Fruit fly (Drosophila melanogaster) whole organism, embryonic: Measurements from ENCODE around the gene CG45100.

Experiments used
- CG10147 ChIP-seq: fragments of 200-800 bp; sonication (Bioruptor generic); optimal IDR thresholded peaks from 2 replicates; lab custom pipeline; 2019; ENCODE audit warnings: missing biosample characterization, mild to moderate bottlenecking, missing genetic modification characterization, moderate library complexity
- CG10431 ChIP-seq: fragments of 200-800 bp; sonication (Bioruptor generic); optimal IDR thresholded peaks from 3 replicates; lab custom pipeline; 2018; ENCODE audit warnings: missing biosample characterization, mild to moderate bottlenecking, missing genetic modification characterization
- CG10543 ChIP-seq: fragments of 200-800 bp; sonication (Bioruptor generic); optimal IDR thresholded peaks from 3 replicates; lab custom pipeline; 2017; ENCODE audit warnings: missing biosample characterization, mild to moderate bottlenecking, missing genetic modification characterization, moderate library complexity
- CG10654 ChIP-seq: fragments of 200-800 bp; sonication (Bioruptor generic); optimal IDR thresholded peaks from 2 replicates; lab custom pipeline; 2016; ENCODE audit warnings: missing biosample characterization, missing genetic modification characterization
- CG11696 ChIP-seq: fragments of 200-800 bp; sonication (Bioruptor generic); IDR thresholded peaks from 2 replicates; pipeline ENCODE4 v1.3.6; 2022; ENCODE audit warnings: missing biosample characterization, missing genetic modification characterization
- CG12942 ChIP-seq: fragments of 200-800 bp; sonication (Bioruptor generic); optimal IDR thresholded peaks from 3 replicates; lab custom pipeline; 2016; ENCODE audit warnings: missing biosample characterization, missing genetic modification characterization
- CG15601 ChIP-seq: fragments of 200-800 bp; sonication (Bioruptor generic); optimal IDR thresholded peaks from 3 replicates; lab custom pipeline; 2019; ENCODE audit warnings: missing biosample characterization, mild to moderate bottlenecking, missing genetic modification characterization, moderate library complexity
- CG16815 ChIP-seq: fragments of 200-800 bp; sonication (Bioruptor generic); optimal IDR thresholded peaks from 3 replicates; lab custom pipeline; 2017; ENCODE audit warnings: missing biosample characterization, mild to moderate bottlenecking, missing genetic modification characterization
- CG17361 ChIP-seq: fragments of 200-800 bp; sonication (Bioruptor generic); IDR thresholded peaks from 3 replicates; pipeline ENCODE4 v1.3.6; 2022; ENCODE audit warnings: missing biosample characterization, missing genetic modification characterization
- CG17829 ChIP-seq: fragments of 200-800 bp; optimal IDR thresholded peaks from 2 replicates; lab custom pipeline; 2019; ENCODE audit warnings: missing biosample characterization, mild to moderate bottlenecking, missing genetic modification characterization, moderate library complexity
- CG2712 ChIP-seq: fragments of 200-800 bp; optimal IDR thresholded peaks from 3 replicates; lab custom pipeline; 2019; ENCODE audit warnings: missing biosample characterization, mild to moderate bottlenecking, missing genetic modification characterization, moderate library complexity
- CG3281 ChIP-seq: fragments of 200-800 bp; sonication (Bioruptor generic); optimal IDR thresholded peaks from 3 replicates; lab custom pipeline; 2017; ENCODE audit warnings: missing biosample characterization, mild to moderate bottlenecking, missing genetic modification characterization
- CG34422 ChIP-seq: fragments of 200-800 bp; sonication (Bioruptor generic); IDR thresholded peaks from 3 replicates; pipeline ENCODE4 v1.3.6; 2022; ENCODE audit warnings: missing biosample characterization, missing genetic modification characterization
- CG4282 ChIP-seq: fragments of 200-800 bp; sonication (Bioruptor generic); optimal IDR thresholded peaks from 2 replicates; lab custom pipeline; 2016; ENCODE audit warnings: missing biosample characterization, missing genetic modification characterization
- CG4328 ChIP-seq: fragments of 200-800 bp; sonication (Bioruptor generic); optimal IDR thresholded peaks from 3 replicates; lab custom pipeline; 2017; ENCODE audit warnings: missing biosample characterization, missing genetic modification reagents, missing genetic modification characterization
- CG4424 ChIP-seq: fragments of 200-800 bp; sonication (Bioruptor generic); optimal IDR thresholded peaks from 3 replicates; lab custom pipeline; 2016; ENCODE audit warnings: missing biosample characterization, missing genetic modification characterization
- CG6175 ChIP-seq: fragments of 200-800 bp; sonication (Bioruptor generic); IDR thresholded peaks from 3 replicates; pipeline ENCODE4 v1.3.6; 2022; ENCODE audit warnings: missing biosample characterization, missing genetic modification characterization
- CG8089 ChIP-seq: fragments of 200-800 bp; sonication (Bioruptor generic); optimal IDR thresholded peaks from 3 replicates; lab custom pipeline; 2016; ENCODE audit warnings: missing biosample characterization, missing genetic modification characterization
- CG9797 ChIP-seq: fragments of 200-800 bp; sonication (Bioruptor generic); optimal IDR thresholded peaks from 3 replicates; lab custom pipeline; 2018; ENCODE audit warnings: missing biosample characterization, mild to moderate bottlenecking, missing genetic modification characterization
- CG9817 ChIP-seq: fragments of 200-800 bp; sonication (Bioruptor generic); optimal IDR thresholded peaks from 2 replicates; lab custom pipeline; 2018; ENCODE audit warnings: missing biosample characterization, mild to moderate bottlenecking, missing genetic modification characterization, moderate library complexity
- CkIIα-i1 ChIP-seq: fragments of 200-800 bp; sonication (Bioruptor generic); IDR thresholded peaks from 2 replicates; pipeline ENCODE4 v1.3.6; 2022; ENCODE audit warnings: missing biosample characterization, missing genetic modification characterization
- D19A ChIP-seq: fragments of 200-800 bp; optimal IDR thresholded peaks from 3 replicates; lab custom pipeline; 2019; ENCODE audit warnings: missing biosample characterization, mild to moderate bottlenecking, missing genetic modification characterization, moderate library complexity
- Dip2 ChIP-seq: fragments of 200-800 bp; sonication (Bioruptor generic); IDR thresholded peaks from 2 replicates; pipeline ENCODE4 v1.3.6; 2022; ENCODE audit warnings: missing biosample characterization, missing genetic modification characterization
- Dp ChIP-seq: fragments of 200-800 bp; sonication (Bioruptor generic); optimal IDR thresholded peaks from 2 replicates; lab custom pipeline; 2018; ENCODE audit warnings: missing biosample characterization, mild to moderate bottlenecking, missing genetic modification characterization, moderate library complexity
- E2f2 ChIP-seq: fragments of 200-800 bp; sonication (Bioruptor generic); IDR thresholded peaks from 2 replicates; pipeline ENCODE4 v1.3.6; 2022; ENCODE audit warnings: missing biosample characterization, missing genetic modification characterization
- Ets65A ChIP-seq: fragments of 200-800 bp; sonication (Bioruptor generic); peaks from one replicate; lab custom pipeline; 2016; ENCODE audit warnings: missing biosample characterization, missing genetic modification characterization
- Fer3 ChIP-seq: fragments of 200-800 bp; sonication (Bioruptor generic); optimal IDR thresholded peaks from 2 replicates; lab custom pipeline; 2018; ENCODE audit warnings: missing biosample characterization, mild to moderate bottlenecking, missing genetic modification characterization, moderate library complexity
- HLH54F ChIP-seq: fragments of 200-800 bp; sonication (Bioruptor generic); optimal IDR thresholded peaks from 3 replicates; lab custom pipeline; 2016; ENCODE audit warnings: missing biosample characterization, missing genetic modification characterization
- Hr51 ChIP-seq, 2 experiments: fragments of 200-800 bp; sonication (Bioruptor generic); optimal IDR thresholded peaks; 2 replicates in 1 of 2; 3 replicates in 1 of 2; lab custom pipeline; 2016 to 2018; ENCODE audit warnings: missing biosample characterization in 2 of 2, missing genetic modification characterization in 2 of 2, mild to moderate bottlenecking in 1 of 2, moderate library complexity in 1 of 2
- Med ChIP-seq: fragments of 200-800 bp; sonication (Bioruptor generic); peaks from one replicate; lab custom pipeline; 2016; ENCODE audit warnings: missing biosample characterization, missing genetic modification characterization, mild to moderate bottlenecking, inconsistent platforms, moderate library complexity
- NFAT ChIP-seq: fragments of 200-800 bp; sonication (Bioruptor generic); IDR thresholded peaks from 2 replicates; pipeline ENCODE4 v1.3.6; 2022; ENCODE audit warnings: missing biosample characterization, missing genetic modification characterization
- NfI ChIP-seq: fragments of 200-800 bp; sonication (Bioruptor generic); optimal IDR thresholded peaks from 3 replicates; lab custom pipeline; 2018; ENCODE audit warnings: missing biosample characterization, mild to moderate bottlenecking, missing genetic modification characterization, moderate library complexity
- Oli ChIP-seq: fragments of 200-800 bp; sonication (Bioruptor generic); optimal IDR thresholded peaks from 2 replicates; lab custom pipeline; 2018; ENCODE audit warnings: missing biosample characterization, mild to moderate bottlenecking, missing genetic modification characterization, moderate library complexity
- cwo ChIP-seq: fragments of 200-800 bp; sonication (Bioruptor generic); optimal IDR thresholded peaks from 3 replicates; lab custom pipeline; 2017; ENCODE audit warnings: missing biosample characterization, missing genetic modification characterization, mild to moderate bottlenecking, moderate library complexity, missing genetic modification reagents
- ewg ChIP-seq: fragments of 200-800 bp; sonication (Bioruptor generic); optimal IDR thresholded peaks from 3 replicates; lab custom pipeline; 2017; ENCODE audit warnings: mild to moderate bottlenecking, missing biosample characterization, missing genetic modification reagents, missing genetic modification characterization
- ftz-f1 ChIP-seq: fragments of 200-800 bp; sonication (Bioruptor generic); optimal IDR thresholded peaks from 2 replicates; lab custom pipeline; 2016; ENCODE audit warnings: missing biosample characterization, missing genetic modification characterization
- gcm ChIP-seq: fragments of 200-800 bp; sonication (Bioruptor generic); optimal IDR thresholded peaks from 2 replicates; lab custom pipeline; 2019; ENCODE audit warnings: missing biosample characterization, mild to moderate bottlenecking, missing genetic modification characterization, moderate library complexity
- lbe ChIP-seq: fragments of 200-800 bp; sonication (Bioruptor generic); optimal IDR thresholded peaks from 2 replicates; lab custom pipeline; 2016; ENCODE audit warnings: missing biosample characterization, mild to moderate bottlenecking, missing genetic modification characterization
- oc ChIP-seq: fragments of 200-800 bp; sonication (Bioruptor generic); optimal IDR thresholded peaks from 2 replicates; lab custom pipeline; 2018; ENCODE audit warnings: missing biosample characterization, mild to moderate bottlenecking, missing genetic modification characterization, moderate library complexity
- otp ChIP-seq: fragments of 200-800 bp; sonication (Bioruptor generic); IDR thresholded peaks from 3 replicates; pipeline ENCODE4, ENCODE4 v1.3.6; 2022; ENCODE audit warnings: missing biosample characterization, missing genetic modification characterization
- phol ChIP-seq: fragments of 200-800 bp; sonication (Bioruptor generic); optimal IDR thresholded peaks from 3 replicates; lab custom pipeline; 2018; ENCODE audit warnings: missing biosample characterization, mild to moderate bottlenecking, missing genetic modification characterization, moderate library complexity
- prd ChIP-seq, 3 experiments: fragments of >200 bp in 2 of 3; fragments of 200-800 bp in 1 of 3; sonication (Bioruptor generic) in 1 of 3; optimal IDR thresholded peaks in 2 of 3; IDR thresholded peaks in 1 of 3; 2 replicates in 2 of 3; 3 replicates in 1 of 3; pipeline versions ENCODE4 v1.3.6 to Lab custom; 2017 to 2022; ENCODE audit warnings: missing biosample characterization in 1 of 3, missing genetic modification characterization in 1 of 3
- rib ChIP-seq: fragments of 200-800 bp; sonication (Bioruptor generic); IDR thresholded peaks from 2 replicates; pipeline ENCODE4 v1.3.6; 2022; ENCODE audit warnings: missing biosample characterization, missing genetic modification characterization
- sim ChIP-seq: fragments of 200-800 bp; sonication (Bioruptor generic); IDR thresholded peaks from 2 replicates; pipeline ENCODE4 v1.3.6; 2022; ENCODE audit warnings: missing biosample characterization, missing genetic modification characterization
- sug ChIP-seq: fragments of 200-800 bp; optimal IDR thresholded peaks from 2 replicates; lab custom pipeline; 2019; ENCODE audit warnings: missing biosample characterization, mild to moderate bottlenecking, missing genetic modification characterization, moderate library complexity
- trh ChIP-seq: fragments of 200-800 bp; sonication (Bioruptor generic); optimal IDR thresholded peaks from 2 replicates; lab custom pipeline; 2016; ENCODE audit warnings: missing biosample characterization, missing genetic modification characterization
- tup ChIP-seq: fragments of 200-800 bp; sonication (Bioruptor generic); optimal IDR thresholded peaks from 2 replicates; lab custom pipeline; 2016; ENCODE audit warnings: missing biosample characterization, mild to moderate bottlenecking, missing genetic modification characterization, moderate library complexity
- wor ChIP-seq: fragments of 200-800 bp; sonication (Bioruptor generic); IDR thresholded peaks from 2 replicates; pipeline ENCODE4 v1.3.6; 2022; ENCODE audit warnings: missing biosample characterization, missing genetic modification characterization
- zf30C ChIP-seq: fragments of 200-800 bp; sonication (Bioruptor generic); optimal IDR thresholded peaks from 3 replicates; lab custom pipeline; 2018; ENCODE audit warnings: missing biosample characterization, mild to moderate bottlenecking, missing genetic modification characterization
- zfh1 ChIP-seq: fragments of 200-800 bp; sonication (Bioruptor generic); IDR thresholded peaks from 3 replicates; pipeline ENCODE4 v1.3.6; 2022; ENCODE audit warnings: missing biosample characterization, missing genetic modification characterization

Gene CG45100

DNA sequence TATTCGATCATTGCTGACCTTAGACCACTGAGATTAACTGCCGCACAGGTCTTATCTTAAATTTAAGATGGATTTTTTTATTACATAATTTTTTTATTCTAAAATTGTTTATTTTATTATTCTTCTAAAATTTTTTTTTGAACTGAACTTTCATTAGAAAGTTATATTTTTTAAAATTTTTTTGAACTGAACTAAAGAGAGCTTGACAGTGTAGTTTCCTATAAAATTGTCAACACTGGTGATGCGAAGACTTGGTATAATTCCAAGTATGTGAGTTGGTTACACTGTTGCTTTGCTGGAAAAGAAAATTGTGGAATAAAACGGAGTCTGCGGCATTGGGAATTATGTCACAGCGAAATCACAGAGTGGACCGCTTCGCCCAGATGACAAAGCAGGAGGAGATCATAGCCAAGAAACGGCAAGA, 10.9 kb upstream of the CG45100 start, which contains the start of gene CG31550 (continued):
- no peak for TF ChIP-seq CG4282 (GFP tag; lab: Kevin White, UChicago)
- no peak for TF ChIP-seq tup (GFP tag; lab: Kevin White, UChicago)
- peak; percentile 67; the same call in 1 of the 3 replicates for TF ChIP-seq CG34422 (GFP tag; lab: Robert Waterston, UW)
- TF ChIP-seq NfI (GFP tag; lab: Kevin White, UChicago) = peak; percentile 76
- TF ChIP-seq CG4328 (GFP tag; lab: Kevin White, UChicago) = no peak
- TF ChIP-seq rib (GFP tag; lab: Robert Waterston, UW) = no peak
- peak; percentile 42 for TF ChIP-seq ewg (GFP tag; lab: Kevin White, UChicago)
- peak; percentile 40; the same call in 1 of the 2 replicates for TF ChIP-seq E2f2
- TF ChIP-seq CG6175 (GFP tag; lab: Robert Waterston, UW) = 0 out of 3 replicates have a peak, but pooled peaks have one; percentile 59
- peak; percentile 59 for TF ChIP-seq CG12942
- peak; percentile 64 for TF ChIP-seq CG10147
- TF ChIP-seq CG3281 (GFP tag; lab: Kevin White, UChicago) = peak; percentile 52
- peak; percentile 82 for TF ChIP-seq NFAT (GFP tag; lab: Robert Waterston, UW)
- no peak for TF ChIP-seq otp (GFP tag; lab: Robert Waterston, UW)
- TF ChIP-seq CG8089 = no peak
- TF ChIP-seq sim (GFP tag; lab: Robert Waterston, UW) = no peak
- TF ChIP-seq CG17361 (GFP tag; lab: Robert Waterston, UW) = no peak; the same call in 1 of the 3 replicates
- peak; percentile 23 for TF ChIP-seq cwo (GFP tag; lab: Kevin White, UChicago)
- no peak for TF ChIP-seq CG15601 (tag; lab: Kevin White, UChicago)
- TF ChIP-seq Fer3 = peak; percentile 74
- TF ChIP-seq CG2712 = no peak
- peak; percentile 43; the same call in 1 of the 2 replicates for TF ChIP-seq wor (GFP tag; lab: Robert Waterston, UW)
- TF ChIP-seq Hr51 (GFP tag; optimal IDR thresholded peaks at IDR 0.05; lab: Kevin White, UChicago) = peak; percentile 53 to 72
- peak; percentile 43 for TF ChIP-seq Oli (tag; lab: Kevin White, UChicago)
- TF ChIP-seq CG10654 = peak; percentile 64
- no peak for TF ChIP-seq prd (optimal IDR thresholded peaks at IDR 0.05; lab: Kevin White, UChicago)
- peak; percentile 83; the same call in 2 of the 3 replicates for TF ChIP-seq prd (GFP tag; IDR thresholded peaks at IDR 0.05; lab: Robert Waterston, UW)
- TF ChIP-seq D19A (tag; lab: Kevin White, UChicago) = no peak
- TF ChIP-seq CkIIα-i1 (GFP tag; lab: Robert Waterston, UW) = no peak
- TF ChIP-seq CG9817 (tag; lab: Kevin White, UChicago) = peak; percentile 73
- peak; percentile 79 for TF ChIP-seq zfh1 (GFP tag; lab: Robert Waterston, UW)
- TF ChIP-seq Ets65A = peak; percentile 91
- no peak for TF ChIP-seq ftz-f1 (GFP tag; lab: Kevin White, UChicago)
- TF ChIP-seq CG16815 = peak; percentile 46
- peak; percentile 39 for TF ChIP-seq trh (GFP tag; lab: Kevin White, UChicago)
- TF ChIP-seq sug (tag; lab: Kevin White, UChicago) = peak; percentile 55
- no peak for TF ChIP-seq CG11696 (GFP tag; lab: Robert Waterston, UW)
- peak; percentile 79 for TF ChIP-seq Med (GFP tag; lab: Kevin White, UChicago)
- TF ChIP-seq phol (tag; lab: Kevin White, UChicago) = peak; percentile 81
- TF ChIP-seq CG4424 (GFP tag; lab: Kevin White, UChicago) = peak; percentile 66
- TF ChIP-seq CG9797 (GFP tag; lab: Kevin White, UChicago) = peak; percentile 39
- peak; percentile 23 for TF ChIP-seq lbe (GFP tag; lab: Kevin White, UChicago)
- peak; percentile 58 for TF ChIP-seq HLH54F
- peak; percentile 81 for TF ChIP-seq CG17829 (tag; lab: Kevin White, UChicago)
- peak; percentile 90 for TF ChIP-seq zf30C
- TF ChIP-seq CG10431 (GFP tag; lab: Kevin White, UChicago) = no peak
- TF ChIP-seq oc (tag; lab: Kevin White, UChicago) = peak; percentile 25
- no peak for TF ChIP-seq Dip2 (GFP tag; lab: Robert Waterston, UW)
- TF ChIP-seq gcm (GFP tag; lab: Kevin White, UChicago) = no peak
- TF ChIP-seq Dp (GFP tag; lab: Kevin White, UChicago) = no peak
- peak; percentile 36 for TF ChIP-seq CG10543
